Worm (Caenorhabditis elegans) whole organism, L2 larva: ENCODE measurements around the gene Y44A6D.1.

Source experiments
- C34F6.9 ChIP-seq: fragments of 150-350 bp; optimal IDR thresholded peaks from 2 replicates; lab custom pipeline; 2014; ENCODE audit warnings: missing biosample characterization, missing genetic modification characterization
- aly-2 ChIP-seq: fragments of 150-350 bp; optimal IDR thresholded peaks from 2 replicates; lab custom pipeline; 2014; ENCODE audit warnings: missing biosample characterization, missing genetic modification characterization
- blmp-1 ChIP-seq: sonication (generic microtip); optimal IDR thresholded peaks from 2 replicates; lab custom pipeline; 2017; ENCODE audit warnings: missing genetic modification characterization, mild to moderate bottlenecking, missing compliant biosample characterization, antibody characterized with exemption, moderate library complexity; ENCODE audit not compliant: insufficient read depth
- fos-1 ChIP-seq: fragments of 150-350 bp; optimal IDR thresholded peaks from 2 replicates; lab custom pipeline; 2014; ENCODE audit warnings: missing biosample characterization, missing genetic modification characterization
- lin-39 ChIP-seq: fragments of 150-350 bp; optimal IDR thresholded peaks from 2 replicates; lab custom pipeline; 2014; ENCODE audit warnings: missing biosample characterization, missing genetic modification reagents, missing genetic modification characterization
- nhr-129 ChIP-seq: fragments of 150-350 bp; optimal IDR thresholded peaks from 2 replicates; lab custom pipeline; 2014; ENCODE audit warnings: missing biosample characterization, missing genetic modification characterization
- sem-4 ChIP-seq: fragments of 150-350 bp; optimal IDR thresholded peaks from 2 replicates; lab custom pipeline; 2014; ENCODE audit warnings: missing biosample characterization, missing genetic modification reagents, missing genetic modification characterization

DNA sequence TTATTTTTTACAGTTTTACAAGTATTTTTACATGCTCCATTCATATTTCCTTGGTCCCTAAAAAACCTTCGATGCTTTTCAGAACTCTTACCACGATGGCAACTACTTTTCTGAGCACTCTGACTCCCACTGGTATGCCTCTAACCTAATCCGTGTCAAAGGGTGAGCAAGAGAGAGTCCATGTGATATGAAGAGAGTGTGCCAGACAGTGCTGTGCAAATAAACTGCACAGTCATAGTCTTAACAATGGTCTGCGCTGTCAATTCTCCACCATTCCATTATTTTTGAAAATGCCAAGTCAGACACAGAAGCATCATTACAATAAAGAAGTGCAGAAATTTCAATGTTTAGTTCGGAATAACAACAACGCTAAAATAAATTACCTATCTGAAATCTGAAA lies 44.6 kb downstream of the Y44A6D.1 start:
- TF ChIP-seq C34F6.9, result no peak
- no peak for TF ChIP-seq lin-39 (tag; lab: Kevin White, UChicago)
- no peak for TF ChIP-seq nhr-129 (tag; lab: Kevin White, UChicago)
- no peak for TF ChIP-seq fos-1 (tag; lab: Kevin White, UChicago)
- no peak for TF ChIP-seq sem-4 (tag; lab: Kevin White, UChicago)
- TF ChIP-seq blmp-1 (tag; lab: Kevin White, UChicago), result no peak
- TF ChIP-seq aly-2 (tag; lab: Kevin White, UChicago), result no peak
